Worm (Caenorhabditis elegans): ENCODE data around the gene W06G6.2.

The W06G6.2 gene

ce11 chrV:16675553-16675952 lies 46.5 kb downstream of the W06G6.2 start, which contains the start of gene srz-1:
Gene srz-1 (plus strand): TSS chrV:16675853.
- TF ChIP-seq unc-3 (GFP tag; conservative IDR thresholded peaks at IDR 0.05) (no peak), unc-3 (tag; optimal IDR thresholded peaks at IDR 0.05) (no peak)

- TF ChIP-seq ceh-45 (GFP tag; IDR thresholded peaks at IDR 0.05) (no peak), pqm-1 (tag; optimal IDR thresholded peaks at IDR 0.05) (no peak), sox-4 (tag; optimal IDR thresholded peaks at IDR 0.05) (no peak), nhr-11 (tag; optimal IDR thresholded peaks at IDR 0.05) (no peak), ref-2 (tag; optimal IDR thresholded peaks at IDR 0.05) (no peak), fkh-10 (GFP tag; optimal IDR thresholded peaks at IDR 0.05) (no peak), eyg-1 (tag; optimal IDR thresholded peaks at IDR 0.05) (no peak), C08G9.2 (tag; optimal IDR thresholded peaks at IDR 0.05) (no peak), ceh-9 (tag; optimal IDR thresholded peaks at IDR 0.05) (no peak), ceh-18 (tag; optimal IDR thresholded peaks at IDR 0.05) (no peak), hlh-6 (tag; optimal IDR thresholded peaks at IDR 0.05) (no peak), nhr-232 (tag; optimal IDR thresholded peaks at IDR 0.05) (no peak)
These were observed 50.1 kb downstream of the W06G6.2 start, which contains the start of gene srz-103 for ce11 chrV:16679237-16679636. Gene srz-103 (minus strand): TSS chrV:16679337.
